Worm (Caenorhabditis elegans) whole organism, L1 larva: Measurements from ENCODE around the gene lin-25.

Experiments used
- aly-2 ChIP-seq: fragments of 150-350 bp; optimal IDR thresholded peaks from 2 replicates; lab custom pipeline; 2014; ENCODE audit warnings: missing biosample characterization, missing genetic modification characterization
- ceh-88 ChIP-seq: fragments of 200-800 bp; sonication (Bioruptor generic); IDR thresholded peaks from 2 replicates; pipeline ENCODE4 v1.3.6; 2022; ENCODE audit warnings: missing genetic modification characterization, missing compliant biosample characterization
- egl-27 ChIP-seq, 2 experiments: fragments of 150-350 bp in 1 of 2; sonication (generic microtip); optimal IDR thresholded peaks; 3 replicates each; lab custom pipeline; 2017 to 2018; ENCODE audit warnings: missing biosample characterization in 2 of 2, missing genetic modification characterization in 2 of 2, missing genetic modification reagents in 2 of 2
- fos-1 ChIP-seq: fragments of 150-350 bp; optimal IDR thresholded peaks from 2 replicates; lab custom pipeline; 2014; ENCODE audit warnings: missing biosample characterization, missing genetic modification characterization
- lin-14 ChIP-seq: fragments of 200-800 bp; sonication (Bioruptor generic); optimal IDR thresholded peaks from 2 replicates; lab custom pipeline; 2018; ENCODE audit warnings: mild to moderate bottlenecking, missing genetic modification characterization, moderate library complexity, missing compliant biosample characterization
- nhr-11 ChIP-seq: fragments of 150-350 bp; optimal IDR thresholded peaks from 2 replicates; lab custom pipeline; 2014; ENCODE audit warnings: missing biosample characterization, missing genetic modification characterization
- nhr-12 ChIP-seq: sonication (generic microtip); optimal IDR thresholded peaks from 2 replicates; lab custom pipeline; 2017; ENCODE audit warnings: missing biosample characterization, missing genetic modification characterization
- nhr-71 ChIP-seq: sonication (generic microtip); optimal IDR thresholded peaks from 2 replicates; lab custom pipeline; 2016; ENCODE audit warnings: mild to moderate bottlenecking, missing genetic modification characterization, moderate library complexity, missing compliant biosample characterization
- nhr-76 ChIP-seq: sonication (generic microtip); optimal IDR thresholded peaks from 2 replicates; lab custom pipeline; 2017; ENCODE audit warnings: missing biosample characterization, missing genetic modification characterization
- nhr-77 ChIP-seq: fragments of 150-350 bp; optimal IDR thresholded peaks from 2 replicates; lab custom pipeline; 2014; ENCODE audit warnings: missing biosample characterization, missing genetic modification characterization
- snpc-4 ChIP-seq: fragments of 150-350 bp; optimal IDR thresholded peaks from 2 replicates; lab custom pipeline; 2014; ENCODE audit warnings: missing biosample characterization, missing genetic modification characterization
- sptf-1 ChIP-seq: fragments of 150-350 bp; optimal IDR thresholded peaks from 2 replicates; lab custom pipeline; 2014; ENCODE audit warnings: missing biosample characterization, missing genetic modification characterization
- unc-62 ChIP-seq: fragments of 150-350 bp; optimal IDR thresholded peaks from 2 replicates; lab custom pipeline; 2014; ENCODE audit warnings: missing biosample characterization, missing genetic modification reagents, missing genetic modification characterization
- zip-4 ChIP-seq: fragments of 200-800 bp; sonication (Bioruptor generic); optimal IDR thresholded peaks from 2 replicates; lab custom pipeline; 2018; ENCODE audit warnings: mild to moderate bottlenecking, missing genetic modification characterization, moderate library complexity, missing compliant biosample characterization

- no peak for TF ChIP-seq nhr-76
- no peak for TF ChIP-seq nhr-77 (tag; lab: Kevin White, UChicago)
- no peak for TF ChIP-seq fos-1 (tag; lab: Kevin White, UChicago)
- no peak for TF ChIP-seq lin-14 (GFP tag; lab: Kevin White, UChicago)
- no peak for TF ChIP-seq sptf-1
- TF ChIP-seq snpc-4 = no peak
- no peak for TF ChIP-seq ceh-88 (GFP tag; lab: Robert Waterston, UW)
- TF ChIP-seq nhr-12 (tag; lab: Kevin White, UChicago) = no peak
- TF ChIP-seq nhr-71 (tag; lab: Kevin White, UChicago) = no peak
- no peak for TF ChIP-seq unc-62
- TF ChIP-seq zip-4 = no peak
- no peak for TF ChIP-seq aly-2 (tag; lab: Kevin White, UChicago)
- TF ChIP-seq nhr-11 (tag; lab: Kevin White, UChicago) = no peak
- no peak for TF ChIP-seq egl-27 (tag; optimal IDR thresholded peaks at IDR 0.05; lab: Kevin White, UChicago)
Observed at ce11 chrV:12609526-12609925, 40.2 kb upstream of the lin-25 start, which contains the start of gene ZC116.1.
